Fruit fly (Drosophila melanogaster): ENCODE results near the gene Atg17.

The Atg17 gene

dm6 chr3R:5672658-5673217 is 3.2 kb downstream of the Atg17 start (continued):
- TF ChIP-seq CG7745 (tag; optimal IDR thresholded peaks at IDR 0.05) (peak; percentile 85), fu2 (GFP tag; optimal IDR thresholded peaks at IDR 0.05) (peak; percentile 38), Dek (tag; optimal IDR thresholded peaks at IDR 0.05) (peak; percentile 57), slou (GFP tag; optimal IDR thresholded peaks at IDR 0.05) (no peak), tin (GFP tag; optimal IDR thresholded peaks at IDR 0.05) (peak; percentile 34), CG9727 (GFP tag; optimal IDR thresholded peaks at IDR 0.05) (peak; percentile 80), Blimp-1 (GFP tag; optimal IDR thresholded peaks at IDR 0.05) (peak; percentile 76), CG13296 (GFP tag; optimal IDR thresholded peaks at IDR 0.05) (peak; percentile 93), CG8924 (tag; optimal IDR thresholded peaks at IDR 0.05) (peak; percentile 82), zfh2 (GFP tag; optimal IDR thresholded peaks at IDR 0.05) (no peak), HLH4C (GFP tag; IDR thresholded peaks at IDR 0.05; ENCODE audit: partially characterized antibody) (no peak), pzg (GFP tag; optimal IDR thresholded peaks at IDR 0.05) (peak; percentile 19), HLHmδ (GFP tag; optimal IDR thresholded peaks at IDR 0.05) (peak; percentile 98), CG6765 (GFP tag; optimal IDR thresholded peaks at IDR 0.05) (peak; percentile 54), Drgx (GFP tag; IDR thresholded peaks at IDR 0.05) (peak; percentile 38; the same call in 1 of the 2 replicates), CG17568 (GFP tag; optimal IDR thresholded peaks at IDR 0.05) (peak; percentile 93), Lhr (GFP tag; optimal IDR thresholded peaks at IDR 0.05) (peak; percentile 78), gfzf (GFP tag; optimal IDR thresholded peaks at IDR 0.05) (no peak), CG2875 (GFP tag; optimal IDR thresholded peaks at IDR 0.05) (peak; percentile 93), grau (tag; optimal IDR thresholded peaks at IDR 0.05) (peak; percentile 50), bcd (GFP tag; optimal IDR thresholded peaks at IDR 0.05) (peak; percentile 57), trem (tag; optimal IDR thresholded peaks at IDR 0.05) (peak; percentile 25), CG6254 (GFP tag; optimal IDR thresholded peaks at IDR 0.05) (peak; percentile 66), CG15601 (tag; optimal IDR thresholded peaks at IDR 0.05) (peak; percentile 94), Awh (GFP tag; IDR thresholded peaks at IDR 0.05) (peak; percentile 85; the same call in 1 of the 2 replicates), yki (optimal IDR thresholded peaks at IDR 0.05) (no peak), HLH54F (GFP tag; optimal IDR thresholded peaks at IDR 0.05) (peak; percentile 19), CG11398 (GFP tag; optimal IDR thresholded peaks at IDR 0.05) (peak; percentile 86), CG7786 (GFP tag; optimal IDR thresholded peaks at IDR 0.05) (peak; percentile 48), CkIIα-i1 (GFP tag; IDR thresholded peaks at IDR 0.05) (no peak), CG14050 (GFP tag; IDR thresholded peaks at IDR 0.05) (0 out of 3 replicates have a peak, but pooled peaks have one; percentile 12), kay (GFP tag; optimal IDR thresholded peaks at IDR 0.05) (peak; percentile 52), CG12236 (GFP tag; optimal IDR thresholded peaks at IDR 0.05) (peak; percentile 50), ems (GFP tag; optimal IDR thresholded peaks at IDR 0.05) (peak; percentile 56), CG3838 (GFP tag; optimal IDR thresholded peaks at IDR 0.05) (peak; percentile 27), ewg (GFP tag; optimal IDR thresholded peaks at IDR 0.05) (peak; percentile 63), CG3281 (GFP tag; optimal IDR thresholded peaks at IDR 0.05) (peak; percentile 86), dmrt11E (tag; optimal IDR thresholded peaks at IDR 0.05) (peak; percentile 50), corto (GFP tag; optimal IDR thresholded peaks at IDR 0.05) (peak; percentile 31), fd96Cb (tag; optimal IDR thresholded peaks at IDR 0.05) (no peak), Ets65A (GFP tag) (peak; percentile 79), Spps (tag; optimal IDR thresholded peaks at IDR 0.05) (peak; percentile 53), CG17385 (GFP tag; optimal IDR thresholded peaks at IDR 0.05) (peak; percentile 80), caup (GFP tag; optimal IDR thresholded peaks at IDR 0.05; ENCODE audit: severe bottlenecking) (peak; percentile 90), Optix (GFP tag; IDR thresholded peaks at IDR 0.05) (peak; percentile 46; the same call in 1 of the 3 replicates), gt (GFP tag; IDR thresholded peaks at IDR 0.05) (no peak), CG31388 (GFP tag; optimal IDR thresholded peaks at IDR 0.05) (no peak), insv (GFP tag; optimal IDR thresholded peaks at IDR 0.05) (peak; percentile 2 to 70), crp (GFP tag; optimal IDR thresholded peaks at IDR 0.05) (peak in 1 of 2 experiments; percentile 52)
